Worm (Caenorhabditis elegans) whole organism, mixed stage, embryonic: ENCODE data around the gene dgk-4.
A peak's percentile ranks its signal among the peaks of the same experiment; 100 is the strongest.

Source experiments
- ceh-39 ChIP-seq: fragments of 150-350 bp; optimal IDR thresholded peaks from 2 replicates; lab custom pipeline; 2014; ENCODE audit warnings: missing biosample characterization, missing genetic modification characterization
- ceh-43 ChIP-seq: fragments of 200-800 bp; sonication (Bioruptor generic); optimal IDR thresholded peaks from 2 replicates; lab custom pipeline; 2018; ENCODE audit warnings: mild to moderate bottlenecking, missing genetic modification characterization, moderate library complexity, missing compliant biosample characterization
- ceh-83 ChIP-seq: fragments of 200-800 bp; sonication (Bioruptor generic); optimal IDR thresholded peaks from 2 replicates; lab custom pipeline; 2018; ENCODE audit warnings: mild to moderate bottlenecking, missing genetic modification characterization, missing compliant biosample characterization
- ces-1 ChIP-seq: fragments of 150-350 bp; optimal IDR thresholded peaks from 2 replicates; lab custom pipeline; 2014; ENCODE audit warnings: missing biosample characterization, missing genetic modification reagents, missing genetic modification characterization
- cnd-1 ChIP-seq: fragments of 200-800 bp; sonication (Bioruptor generic); optimal IDR thresholded peaks from 2 replicates; lab custom pipeline; 2018; ENCODE audit warnings: mild to moderate bottlenecking, missing genetic modification characterization, missing compliant biosample characterization
- elt-1 ChIP-seq: sonication (generic microtip); optimal IDR thresholded peaks from 2 replicates; lab custom pipeline; 2017; ENCODE audit warnings: missing genetic modification characterization, mild to moderate bottlenecking, missing compliant biosample characterization, antibody characterized with exemption, moderate library complexity, borderline replicate concordance; ENCODE audit not compliant: insufficient read depth
- elt-3 ChIP-seq: fragments of 150-350 bp; optimal IDR thresholded peaks from 2 replicates; lab custom pipeline; 2014; ENCODE audit warnings: missing biosample characterization, missing genetic modification characterization
- flh-1 ChIP-seq: fragments of 200-800 bp; sonication (Bioruptor generic); optimal IDR thresholded peaks from 2 replicates; lab custom pipeline; 2018; ENCODE audit warnings: mild to moderate bottlenecking, missing genetic modification characterization, moderate library complexity, missing compliant biosample characterization
- ham-2 ChIP-seq: fragments of 200-800 bp; sonication (Bioruptor generic); optimal IDR thresholded peaks from 2 replicates; lab custom pipeline; 2018; ENCODE audit warnings: mild to moderate bottlenecking, missing genetic modification characterization, missing compliant biosample characterization
- hlh-1 ChIP-seq: fragments of 150-350 bp; optimal IDR thresholded peaks from 2 replicates; lab custom pipeline; 2014; ENCODE audit warnings: missing biosample characterization, missing genetic modification reagents, missing genetic modification characterization
- lin-13 ChIP-seq: fragments of 150-350 bp; optimal IDR thresholded peaks from 2 replicates; lab custom pipeline; 2014; ENCODE audit warnings: missing biosample characterization, missing genetic modification characterization
- lin-32 ChIP-seq: fragments of 200-800 bp; sonication (Bioruptor generic); optimal IDR thresholded peaks from 2 replicates; lab custom pipeline; 2018; ENCODE audit warnings: mild to moderate bottlenecking, missing genetic modification characterization, missing compliant biosample characterization
- lsy-2 ChIP-seq: fragments of 150-350 bp; optimal IDR thresholded peaks from 2 replicates; lab custom pipeline; 2014; ENCODE audit warnings: missing biosample characterization, missing genetic modification characterization
- mab-5 ChIP-seq: fragments of 150-350 bp; optimal IDR thresholded peaks from 2 replicates; lab custom pipeline; 2014; ENCODE audit warnings: missing biosample characterization, missing genetic modification characterization
- mep-1 ChIP-seq: fragments of 150-350 bp; optimal IDR thresholded peaks from 2 replicates; lab custom pipeline; 2017; ENCODE audit warnings: missing biosample characterization, missing genetic modification reagents, missing genetic modification characterization, inconsistent platforms
- mls-2 ChIP-seq: sonication (generic microtip); optimal IDR thresholded peaks from 2 replicates; lab custom pipeline; 2016; ENCODE audit warnings: mild to moderate bottlenecking, missing genetic modification characterization, moderate library complexity, missing compliant biosample characterization
- nhr-12 ChIP-seq: fragments of 150-350 bp; optimal IDR thresholded peaks from 2 replicates; lab custom pipeline; 2014; ENCODE audit warnings: missing biosample characterization, missing genetic modification characterization
- nhr-2 ChIP-seq: fragments of 150-350 bp; optimal IDR thresholded peaks from 2 replicates; lab custom pipeline; 2014; ENCODE audit warnings: missing biosample characterization, missing genetic modification characterization
- nhr-28 ChIP-seq: fragments of 150-350 bp; optimal IDR thresholded peaks from 2 replicates; lab custom pipeline; 2014; ENCODE audit warnings: missing biosample characterization, missing genetic modification characterization
- nhr-76 ChIP-seq: sonication (generic microtip); optimal IDR thresholded peaks from 2 replicates; lab custom pipeline; 2017; ENCODE audit warnings: missing biosample characterization, missing genetic modification characterization
- pha-4 ChIP-seq: fragments of 150-350 bp; optimal IDR thresholded peaks from 2 replicates; lab custom pipeline; 2018; ENCODE audit warnings: missing biosample characterization, missing genetic modification reagents, missing genetic modification characterization
- sem-2 ChIP-seq: fragments of 200-800 bp; sonication (Bioruptor generic); optimal IDR thresholded peaks from 2 replicates; lab custom pipeline; 2018; ENCODE audit warnings: mild to moderate bottlenecking, missing genetic modification characterization, missing compliant biosample characterization
- sptf-1 ChIP-seq: sonication (generic microtip); optimal IDR thresholded peaks from 2 replicates; lab custom pipeline; 2017; ENCODE audit warnings: mild to moderate bottlenecking, missing genetic modification characterization, moderate library complexity, missing compliant biosample characterization
- tbx-8 ChIP-seq: fragments of 200-800 bp; sonication (Bioruptor generic); optimal IDR thresholded peaks from 2 replicates; lab custom pipeline; 2018; ENCODE audit warnings: mild to moderate bottlenecking, missing genetic modification characterization, moderate library complexity, missing compliant biosample characterization
- unc-120 ChIP-seq: sonication (generic microtip); optimal IDR thresholded peaks from 2 replicates; lab custom pipeline; 2017; ENCODE audit warnings: missing genetic modification characterization, missing compliant biosample characterization; ENCODE audit not compliant: poor library complexity, severe bottlenecking
- unc-62 ChIP-seq: fragments of 150-350 bp; optimal IDR thresholded peaks from 2 replicates; lab custom pipeline; 2014; ENCODE audit warnings: missing biosample characterization, missing genetic modification reagents, missing genetic modification characterization
- zip-8 ChIP-seq: fragments of 150-350 bp; optimal IDR thresholded peaks from 2 replicates; lab custom pipeline; 2014; ENCODE audit warnings: missing biosample characterization, missing genetic modification characterization
- ztf-11 ChIP-seq: fragments of 150-350 bp; optimal IDR thresholded peaks from 2 replicates; lab custom pipeline; 2014; ENCODE audit warnings: missing biosample characterization, missing genetic modification characterization

The dgk-4 gene

ce11 chrIV:8620102-8620733 lies 10.9 kb upstream of the dgk-4 start, which contains the start of gene lin-49:
TSS of gene lin-49 (plus strand) at chrIV:8620683.
- TF ChIP-seq mep-1 (tag; lab: Kevin White, UChicago), result peak; percentile 34
- TF ChIP-seq nhr-12 (tag; lab: Kevin White, UChicago), result no peak
- peak; percentile 17 for TF ChIP-seq ceh-39 (tag; lab: Kevin White, UChicago)
- peak; percentile 46 for TF ChIP-seq pha-4 (tag; lab: Kevin White, UChicago)
- no peak for TF ChIP-seq sptf-1
- peak; percentile 49 for TF ChIP-seq ces-1 (GFP tag; lab: Kevin White, UChicago)
- no peak for TF ChIP-seq unc-62 (GFP tag; lab: Kevin White, UChicago)

ce11 chrIV:8625730-8626129 lies 5.4 kb upstream of the dgk-4 start:
- no peak for TF ChIP-seq nhr-28 (tag; lab: Kevin White, UChicago)
- no peak for TF ChIP-seq ces-1 (GFP tag; lab: Kevin White, UChicago)
- no peak for TF ChIP-seq ceh-39 (tag; lab: Kevin White, UChicago)
- no peak for TF ChIP-seq ceh-43 (GFP tag; lab: Kevin White, UChicago)
- TF ChIP-seq hlh-1, result no peak
- TF ChIP-seq ceh-83 (GFP tag; lab: Kevin White, UChicago), result no peak
- no peak for TF ChIP-seq lsy-2 (tag; lab: Kevin White, UChicago)
- TF ChIP-seq nhr-76 (tag; lab: Kevin White, UChicago), result no peak
- TF ChIP-seq lin-32 (GFP tag; lab: Kevin White, UChicago), result no peak
- no peak for TF ChIP-seq elt-3
- no peak for TF ChIP-seq mls-2 (tag; lab: Kevin White, UChicago)
- TF ChIP-seq unc-62 (GFP tag; lab: Kevin White, UChicago), result no peak
- TF ChIP-seq lin-13 (tag; lab: Kevin White, UChicago), result no peak
- TF ChIP-seq nhr-12 (tag; lab: Kevin White, UChicago), result no peak
- no peak for TF ChIP-seq flh-1 (GFP tag; lab: Kevin White, UChicago)
- TF ChIP-seq zip-8, result no peak
- TF ChIP-seq, all 35 proteins: peak for 0

- TF ChIP-seq sem-2 (GFP tag; lab: Kevin White, UChicago), result no peak
- no peak for TF ChIP-seq nhr-28 (tag; lab: Kevin White, UChicago)
- TF ChIP-seq ces-1 (GFP tag; lab: Kevin White, UChicago), result peak; percentile 78
- TF ChIP-seq ztf-11, result no peak
- TF ChIP-seq mab-5, result no peak
- no peak for TF ChIP-seq nhr-2 (tag; lab: Kevin White, UChicago)
- no peak for TF ChIP-seq tbx-8 (GFP tag; lab: Kevin White, UChicago)
- TF ChIP-seq ceh-39 (tag; lab: Kevin White, UChicago), result no peak
These were observed 4.8 kb upstream of the dgk-4 start for ce11 chrIV:8626294-8626693.

- TF ChIP-seq lin-13 (tag; lab: Kevin White, UChicago) (no peak), ztf-11 (no peak), lsy-2 (tag; lab: Kevin White, UChicago) (no peak), hlh-1 (peak; percentile 6)
These were observed 3.8 kb upstream of the dgk-4 start, which contains the start of gene F42A9.11 for ce11 chrIV:8627328-8627727. TSS of gene F42A9.11 (plus strand) at chrIV:8627637.

- no peak for TF ChIP-seq pha-4 (tag; lab: Kevin White, UChicago)
- TF ChIP-seq ham-2 (GFP tag; lab: Kevin White, UChicago), result no peak
- no peak for TF ChIP-seq ceh-43 (GFP tag; lab: Kevin White, UChicago)
- TF ChIP-seq lin-13 (tag; lab: Kevin White, UChicago), result no peak
- TF ChIP-seq flh-1 (GFP tag; lab: Kevin White, UChicago), result no peak
- no peak for TF ChIP-seq ces-1 (GFP tag; lab: Kevin White, UChicago)
- TF ChIP-seq ztf-11, result no peak
- TF ChIP-seq cnd-1 (tag; lab: Kevin White, UChicago), result no peak
- TF ChIP-seq elt-1 (tag; lab: Kevin White, UChicago), result no peak
- no peak for TF ChIP-seq lin-32 (GFP tag; lab: Kevin White, UChicago)
- no peak for TF ChIP-seq sem-2 (GFP tag; lab: Kevin White, UChicago)
- no peak for TF ChIP-seq ceh-83 (GFP tag; lab: Kevin White, UChicago)
- no peak for TF ChIP-seq sptf-1
- TF ChIP-seq unc-120 (tag; lab: Kevin White, UChicago), result no peak
- no peak for TF ChIP-seq nhr-28 (tag; lab: Kevin White, UChicago)
- TF ChIP-seq nhr-2 (tag; lab: Kevin White, UChicago), result no peak
- TF ChIP-seq, all 35 proteins: peak for 0
These were observed 2.9 kb upstream of the dgk-4 start for ce11 chrIV:8628262-8628661.
